Worm (Caenorhabditis elegans) whole organism, late embryonic: ENCODE measurements around the gene npp-24.

Source experiments
- ceh-31 ChIP-seq: sonication (generic microtip); optimal IDR thresholded peaks from 2 replicates; lab custom pipeline; 2016; ENCODE audit warnings: missing genetic modification characterization, missing compliant biosample characterization
- ceh-48 ChIP-seq: sonication (generic microtip); optimal IDR thresholded peaks from 2 replicates; lab custom pipeline; 2016; ENCODE audit warnings: missing genetic modification characterization, inconsistent platforms, missing compliant biosample characterization
- dve-1 ChIP-seq: sonication (generic microtip); optimal IDR thresholded peaks from 2 replicates; lab custom pipeline; 2017; ENCODE audit warnings: antibody characterized with exemption, mild to moderate bottlenecking, missing genetic modification characterization, missing compliant biosample characterization
- lim-6 ChIP-seq: sonication (generic microtip); optimal IDR thresholded peaks from 2 replicates; lab custom pipeline; 2016; ENCODE audit warnings: missing genetic modification characterization, missing compliant biosample characterization
- tbx-2 ChIP-seq: sonication (generic microtip); optimal IDR thresholded peaks from 2 replicates; lab custom pipeline; 2016; ENCODE audit warnings: missing genetic modification characterization, missing compliant biosample characterization

DNA sequence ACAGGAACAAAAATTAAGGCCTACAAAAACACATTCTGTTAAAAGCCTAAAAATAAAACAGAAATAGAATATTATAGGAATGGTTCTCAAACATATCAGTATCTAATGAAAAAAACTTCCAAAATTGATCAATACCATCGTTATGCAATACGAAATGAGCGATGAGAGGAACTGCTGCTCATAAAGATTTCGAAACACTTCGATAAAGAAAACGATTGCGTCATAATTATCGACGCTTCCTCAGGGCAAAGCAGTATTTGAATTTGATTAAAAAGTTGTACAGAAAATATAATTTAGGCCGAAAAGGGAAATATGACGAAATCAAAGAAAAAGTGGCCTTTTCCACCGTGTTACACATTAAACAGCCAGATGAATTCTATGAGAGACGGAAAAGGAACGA, 12.4 kb downstream of the npp-24 start:
- TF ChIP-seq lim-6 (tag; lab: Kevin White, UChicago), result no peak
- TF ChIP-seq ceh-31 (tag; lab: Kevin White, UChicago), result no peak
- TF ChIP-seq tbx-2 (tag; lab: Kevin White, UChicago), result no peak
- no peak for TF ChIP-seq dve-1 (tag; lab: Kevin White, UChicago)
- no peak for TF ChIP-seq ceh-48 (tag; lab: Kevin White, UChicago)
